Worm (Caenorhabditis elegans): Measurements from ENCODE around the gene F49E8.6.

DNA sequence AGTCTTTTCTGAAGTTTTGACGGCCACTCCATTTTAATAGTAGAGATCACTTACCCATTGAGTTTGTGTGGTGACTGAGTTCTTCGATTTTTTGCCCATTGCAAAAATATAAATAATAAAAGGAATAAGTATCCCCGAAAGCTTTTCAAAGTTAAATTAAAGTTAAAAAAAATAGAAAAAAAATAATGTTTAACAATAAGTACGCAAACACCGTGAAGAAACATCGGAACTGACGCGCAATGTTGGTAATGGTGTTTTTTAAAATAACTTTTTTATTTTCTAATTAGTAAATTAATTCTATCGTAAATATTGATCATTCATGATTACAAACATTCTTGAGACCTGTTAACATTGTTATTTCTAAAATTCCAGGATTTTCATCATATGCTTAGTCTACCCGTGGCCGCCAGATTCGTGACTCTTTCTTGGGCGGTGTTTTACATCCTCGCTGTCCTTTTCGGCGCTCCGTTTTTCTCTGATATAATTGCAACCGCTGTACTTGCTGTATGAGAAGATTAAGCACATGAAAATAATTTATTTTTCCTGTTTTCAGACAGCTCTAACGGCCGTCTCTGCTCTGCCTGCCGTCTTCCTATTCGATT, 1.9 kb upstream of the F49E8.6 start, which contains the start of the genes F49E8.7, F49E8.8 and nprl-2:
- TF ChIP-seq mbf-1 (tag; optimal IDR thresholded peaks at IDR 0.05) (no peak), F13H6.1 (tag; optimal IDR thresholded peaks at IDR 0.05) (no peak), ztf-11 (tag; optimal IDR thresholded peaks at IDR 0.05) (no peak), lin-39 (tag; optimal IDR thresholded peaks at IDR 0.05) (no peak), nhr-11 (tag; optimal IDR thresholded peaks at IDR 0.05) (no peak), fos-1 (tag; optimal IDR thresholded peaks at IDR 0.05) (no peak), ztf-4 (tag; optimal IDR thresholded peaks at IDR 0.05) (no peak), nhr-237 (tag; optimal IDR thresholded peaks at IDR 0.05) (no peak)

All from whole organism, L2 larva.